Worm (Caenorhabditis elegans) whole organism, late embryonic: Measurements from ENCODE around the gene R07E5.11.

ENCODE experiments used
- ets-4 ChIP-seq: sonication (generic microtip); optimal IDR thresholded peaks from 2 replicates; lab custom pipeline; 2016; ENCODE audit warnings: missing genetic modification characterization, missing compliant biosample characterization
- nhr-11 ChIP-seq: fragments of 150-350 bp; optimal IDR thresholded peaks from 2 replicates; lab custom pipeline; 2014; ENCODE audit warnings: missing biosample characterization, missing genetic modification characterization
- npax-4 ChIP-seq: sonication (generic microtip); optimal IDR thresholded peaks from 2 replicates; lab custom pipeline; 2016; ENCODE audit warnings: missing genetic modification characterization, missing compliant biosample characterization
- odd-2 ChIP-seq: sonication (generic microtip); optimal IDR thresholded peaks from 2 replicates; lab custom pipeline; 2017; ENCODE audit warnings: antibody characterized with exemption, mild to moderate bottlenecking, missing genetic modification characterization, missing compliant biosample characterization
- pqm-1 ChIP-seq: sonication (generic microtip); optimal IDR thresholded peaks from 2 replicates; lab custom pipeline; 2016; ENCODE audit warnings: missing genetic modification characterization, missing compliant biosample characterization
- unc-86 ChIP-seq: sonication (generic microtip); optimal IDR thresholded peaks from 2 replicates; lab custom pipeline; 2016; ENCODE audit warnings: missing genetic modification characterization, missing compliant biosample characterization
- zip-5 ChIP-seq: sonication (generic microtip); optimal IDR thresholded peaks from 2 replicates; lab custom pipeline; 2016; ENCODE audit warnings: missing genetic modification characterization, missing compliant biosample characterization

ce11 chrIII:4407144-4407543 is 7.9 kb downstream of the R07E5.11 start, which contains the start of gene prdx-3:
- TF ChIP-seq ets-4 (no peak), unc-86 (tag; lab: Kevin White, UChicago) (no peak), npax-4 (no peak), pqm-1 (tag; lab: Kevin White, UChicago) (no peak), nhr-11 (tag; lab: Kevin White, UChicago) (no peak), zip-5 (tag; lab: Kevin White, UChicago) (no peak), odd-2 (tag; lab: Kevin White, UChicago) (no peak)
